Fruit fly (Drosophila melanogaster) whole organism, embryonic: ENCODE results near the gene CG2540.
A peak's percentile ranks its signal among the peaks of the same experiment; 100 is the strongest.

ENCODE experiments used
- Atf6 ChIP-seq: fragments of 200-800 bp; sonication (Bioruptor generic); IDR thresholded peaks from 2 replicates; pipeline ENCODE4 v1.3.6; 2022; ENCODE audit warnings: missing biosample characterization, missing genetic modification characterization
- Bdp1 ChIP-seq: fragments of 200-800 bp; sonication (Bioruptor generic); optimal IDR thresholded peaks from 3 replicates; lab custom pipeline; 2016; ENCODE audit warnings: missing biosample characterization, missing genetic modification characterization
- BtbVII ChIP-seq: fragments of 200-800 bp; sonication (Bioruptor generic); optimal IDR thresholded peaks from 3 replicates; lab custom pipeline; 2017; ENCODE audit warnings: missing biosample characterization, mild to moderate bottlenecking, missing genetic modification characterization
- CG10979 ChIP-seq: fragments of 200-800 bp; sonication (Bioruptor generic); optimal IDR thresholded peaks from 2 replicates; lab custom pipeline; 2018; ENCODE audit warnings: missing biosample characterization, mild to moderate bottlenecking, missing genetic modification characterization, moderate library complexity
- CG11456 ChIP-seq: fragments of 200-800 bp; sonication (Bioruptor generic); IDR thresholded peaks from 3 replicates; pipeline ENCODE4 v1.3.6; 2022; ENCODE audit warnings: missing biosample characterization, missing genetic modification characterization
- CG14965 ChIP-seq: fragments of 200-800 bp; sonication (Bioruptor generic); optimal IDR thresholded peaks from 2 replicates; lab custom pipeline; 2016; ENCODE audit warnings: missing biosample characterization, missing genetic modification characterization, borderline replicate concordance
- CG15073 ChIP-seq: fragments of 200-800 bp; sonication (Bioruptor generic); optimal IDR thresholded peaks from 2 replicates; lab custom pipeline; 2016; ENCODE audit warnings: missing biosample characterization, missing genetic modification characterization
- CG15479 ChIP-seq: fragments of 200-800 bp; sonication (Bioruptor generic); optimal IDR thresholded peaks from 3 replicates; lab custom pipeline; 2019; ENCODE audit warnings: missing biosample characterization, mild to moderate bottlenecking, missing genetic modification characterization, moderate library complexity
- CG17186 ChIP-seq: fragments of 200-800 bp; sonication (Bioruptor generic); optimal IDR thresholded peaks from 3 replicates; lab custom pipeline; 2017; ENCODE audit warnings: missing biosample characterization, missing genetic modification reagents, missing genetic modification characterization
- CG17359 ChIP-seq: fragments of 200-800 bp; sonication (Bioruptor generic); optimal IDR thresholded peaks from 3 replicates; lab custom pipeline; 2018; ENCODE audit warnings: missing biosample characterization, mild to moderate bottlenecking, missing genetic modification characterization, moderate library complexity
- CG17361 ChIP-seq: fragments of 200-800 bp; sonication (Bioruptor generic); IDR thresholded peaks from 3 replicates; pipeline ENCODE4 v1.3.6; 2022; ENCODE audit warnings: missing biosample characterization, missing genetic modification characterization
- CG18262 ChIP-seq: fragments of 200-800 bp; optimal IDR thresholded peaks from 3 replicates; lab custom pipeline; 2019; ENCODE audit warnings: missing biosample characterization, mild to moderate bottlenecking, missing genetic modification characterization, moderate library complexity
- CG18476 ChIP-seq: fragments of 200-800 bp; sonication (Bioruptor generic); optimal IDR thresholded peaks from 2 replicates; lab custom pipeline; 2016; ENCODE audit warnings: missing biosample characterization, mild to moderate bottlenecking, missing genetic modification characterization
- CG3163 ChIP-seq: fragments of 200-800 bp; sonication (Bioruptor generic); optimal IDR thresholded peaks from 3 replicates; lab custom pipeline; 2016; ENCODE audit warnings: missing biosample characterization, missing genetic modification characterization
- CG33557 ChIP-seq: fragments of 200-800 bp; sonication (Bioruptor generic); optimal IDR thresholded peaks from 2 replicates; lab custom pipeline; 2019; ENCODE audit warnings: missing biosample characterization, mild to moderate bottlenecking, missing genetic modification characterization, moderate library complexity
- CG3838 ChIP-seq: fragments of 200-800 bp; sonication (Bioruptor generic); optimal IDR thresholded peaks from 3 replicates; lab custom pipeline; 2016; ENCODE audit warnings: missing biosample characterization, missing genetic modification characterization
- CG4360 ChIP-seq: fragments of 200-800 bp; sonication (Bioruptor generic); IDR thresholded peaks from 2 replicates; pipeline ENCODE4 v1.3.6; 2022; ENCODE audit warnings: missing biosample characterization, missing genetic modification characterization
- CG5245 ChIP-seq: fragments of 200-800 bp; sonication (Bioruptor generic); optimal IDR thresholded peaks from 3 replicates; lab custom pipeline; 2016; ENCODE audit warnings: missing biosample characterization, missing genetic modification characterization
- CG6272 ChIP-seq: fragments of 200-800 bp; sonication (Bioruptor generic); IDR thresholded peaks from 2 replicates; pipeline ENCODE4 v1.3.6; 2022; ENCODE audit warnings: missing biosample characterization, missing genetic modification characterization
- CG7357 ChIP-seq: fragments of 200-800 bp; sonication (Bioruptor generic); IDR thresholded peaks from 3 replicates; pipeline ENCODE4 v1.3.6; 2022; ENCODE audit warnings: missing biosample characterization, missing genetic modification characterization
- Dbx ChIP-seq: fragments of 200-800 bp; sonication (Bioruptor generic); IDR thresholded peaks from 3 replicates; pipeline ENCODE4 v1.3.6; 2022; ENCODE audit warnings: missing biosample characterization, missing genetic modification characterization
- Dip3 ChIP-seq: fragments of 200-800 bp; sonication (Bioruptor generic); optimal IDR thresholded peaks from 3 replicates; lab custom pipeline; 2016; ENCODE audit warnings: missing biosample characterization, missing genetic modification characterization
- Dll ChIP-seq: fragments of 200-800 bp; sonication (Bioruptor generic); IDR thresholded peaks from 4 replicates; pipeline ENCODE4 v1.3.6; 2022; ENCODE audit warnings: missing biosample characterization, missing genetic modification characterization; ENCODE audit not compliant: partially characterized antibody
- HLH54F ChIP-seq: fragments of 200-800 bp; sonication (Bioruptor generic); optimal IDR thresholded peaks from 3 replicates; lab custom pipeline; 2016; ENCODE audit warnings: missing biosample characterization, missing genetic modification characterization
- HmgZ ChIP-seq: fragments of 200-800 bp; sonication (Bioruptor generic); optimal IDR thresholded peaks from 2 replicates; lab custom pipeline; 2018; ENCODE audit warnings: missing biosample characterization, mild to moderate bottlenecking, missing genetic modification characterization
- Jarid2 ChIP-seq: fragments of 200-800 bp; sonication (Bioruptor generic); optimal IDR thresholded peaks from 3 replicates; lab custom pipeline; 2017; ENCODE audit warnings: mild to moderate bottlenecking, missing biosample characterization, missing genetic modification reagents, missing genetic modification characterization
- MESR4 ChIP-seq: fragments of 200-800 bp; sonication (Bioruptor generic); optimal IDR thresholded peaks from 2 replicates; lab custom pipeline; 2018; ENCODE audit warnings: missing biosample characterization, mild to moderate bottlenecking, missing genetic modification characterization, moderate library complexity
- Neu2 ChIP-seq: fragments of 200-800 bp; sonication (Bioruptor generic); optimal IDR thresholded peaks from 3 replicates; lab custom pipeline; 2016; ENCODE audit warnings: missing biosample characterization, missing genetic modification characterization, borderline replicate concordance
- Nf-YB ChIP-seq: fragments of 200-800 bp; sonication (Bioruptor generic); optimal IDR thresholded peaks from 3 replicates; lab custom pipeline; 2019; ENCODE audit warnings: missing biosample characterization, mild to moderate bottlenecking, missing genetic modification characterization, moderate library complexity
- PHDP ChIP-seq: fragments of 200-800 bp; sonication (Bioruptor generic); optimal IDR thresholded peaks from 3 replicates; lab custom pipeline; 2018; ENCODE audit warnings: missing biosample characterization, mild to moderate bottlenecking, missing genetic modification characterization, moderate library complexity
- Rfx ChIP-seq: fragments of 200-800 bp; sonication (Bioruptor generic); IDR thresholded peaks from 2 replicates; pipeline ENCODE4 v1.3.6; 2022; ENCODE audit warnings: missing biosample characterization, missing genetic modification characterization
- Sin3A ChIP-seq: fragments of >200 bp; optimal IDR thresholded peaks from 2 replicates; lab custom pipeline; 2018
- Xbp1 ChIP-seq: fragments of 200-800 bp; sonication (Bioruptor generic); optimal IDR thresholded peaks from 3 replicates; lab custom pipeline; 2016; ENCODE audit warnings: missing biosample characterization, mild to moderate bottlenecking, missing genetic modification characterization
- chif ChIP-seq, 2 experiments: fragments of 200-800 bp; sonication (Bioruptor generic); optimal IDR thresholded peaks; 3 replicates each; lab custom pipeline; 2016; ENCODE audit warnings: missing biosample characterization in 2 of 2, missing genetic modification characterization in 2 of 2
- chm ChIP-seq: fragments of 200-800 bp; sonication (Bioruptor generic); IDR thresholded peaks from 2 replicates; pipeline ENCODE4 v1.3.6; 2022; ENCODE audit warnings: missing biosample characterization, missing genetic modification characterization
- crc ChIP-seq: fragments of 200-800 bp; sonication (Bioruptor generic); optimal IDR thresholded peaks from 2 replicates; lab custom pipeline; 2016; ENCODE audit warnings: missing biosample characterization, missing genetic modification characterization
- dan ChIP-seq: fragments of 200-800 bp; sonication (Bioruptor generic); IDR thresholded peaks from 2 replicates; pipeline ENCODE4 v1.3.6; 2022; ENCODE audit warnings: missing biosample characterization, missing genetic modification characterization
- dati ChIP-seq: fragments of 200-800 bp; sonication (Bioruptor generic); IDR thresholded peaks from 2 replicates; pipeline ENCODE4 v1.3.6; 2022; ENCODE audit warnings: missing biosample characterization, missing genetic modification characterization
- fd64A ChIP-seq: fragments of 200-800 bp; sonication (Bioruptor generic); optimal IDR thresholded peaks from 3 replicates; lab custom pipeline; 2018; ENCODE audit warnings: missing biosample characterization, mild to moderate bottlenecking, missing genetic modification characterization
- ftz-f1 ChIP-seq: fragments of 200-800 bp; sonication (Bioruptor generic); optimal IDR thresholded peaks from 2 replicates; lab custom pipeline; 2016; ENCODE audit warnings: missing biosample characterization, missing genetic modification characterization
- her ChIP-seq: fragments of 200-800 bp; sonication (Bioruptor generic); optimal IDR thresholded peaks from 2 replicates; lab custom pipeline; 2016; ENCODE audit warnings: missing biosample characterization, missing genetic modification characterization
- knrl ChIP-seq: fragments of 200-800 bp; sonication (Bioruptor generic); IDR thresholded peaks from 3 replicates; pipeline ENCODE4 v1.3.6; 2022; ENCODE audit warnings: missing biosample characterization, missing genetic modification characterization; ENCODE audit not compliant: partially characterized antibody
- lilli ChIP-seq: fragments of 200-800 bp; sonication (Bioruptor generic); optimal IDR thresholded peaks from 3 replicates; lab custom pipeline; 2016; ENCODE audit warnings: missing biosample characterization, missing genetic modification characterization
- pfk ChIP-seq: fragments of 200-800 bp; sonication (Bioruptor generic); optimal IDR thresholded peaks from 2 replicates; lab custom pipeline; 2018; ENCODE audit warnings: missing biosample characterization, mild to moderate bottlenecking, missing genetic modification characterization, moderate library complexity
- sc ChIP-seq, 3 experiments: fragments of >200 bp in 2 of 3; fragments of 200-800 bp in 1 of 3; sonication (Bioruptor generic) in 1 of 3; optimal IDR thresholded peaks; 2 replicates in 2 of 3; 3 replicates in 1 of 3; lab custom pipeline; 2017; ENCODE audit warnings: mild to moderate bottlenecking in 1 of 3, missing biosample characterization in 1 of 3, missing genetic modification characterization in 1 of 3, missing genetic modification reagents in 1 of 3
- shn ChIP-seq: fragments of 200-800 bp; sonication (Bioruptor generic); optimal IDR thresholded peaks from 3 replicates; lab custom pipeline; 2016; ENCODE audit warnings: missing biosample characterization, missing genetic modification characterization
- sob ChIP-seq: fragments of 200-800 bp; sonication (Bioruptor generic); IDR thresholded peaks from 2 replicates; pipeline ENCODE4 v1.3.6; 2022; ENCODE audit warnings: missing biosample characterization, missing genetic modification characterization
- sr ChIP-seq: fragments of 200-800 bp; sonication (Bioruptor generic); IDR thresholded peaks from 3 replicates; pipeline ENCODE4 v1.3.6; 2022; ENCODE audit warnings: missing biosample characterization, missing genetic modification characterization
- unc-4 ChIP-seq: fragments of 200-800 bp; sonication (Bioruptor generic); IDR thresholded peaks from 2 replicates; pipeline ENCODE4 v1.3.6; 2022; ENCODE audit warnings: missing biosample characterization, missing genetic modification characterization; ENCODE audit not compliant: partially characterized antibody
- z ChIP-seq: fragments of 200-800 bp; sonication (Bioruptor generic); IDR thresholded peaks from 3 replicates; pipeline ENCODE4 v1.3.6; 2022; ENCODE audit warnings: missing biosample characterization, missing genetic modification characterization

The CG2540 gene

DNA sequence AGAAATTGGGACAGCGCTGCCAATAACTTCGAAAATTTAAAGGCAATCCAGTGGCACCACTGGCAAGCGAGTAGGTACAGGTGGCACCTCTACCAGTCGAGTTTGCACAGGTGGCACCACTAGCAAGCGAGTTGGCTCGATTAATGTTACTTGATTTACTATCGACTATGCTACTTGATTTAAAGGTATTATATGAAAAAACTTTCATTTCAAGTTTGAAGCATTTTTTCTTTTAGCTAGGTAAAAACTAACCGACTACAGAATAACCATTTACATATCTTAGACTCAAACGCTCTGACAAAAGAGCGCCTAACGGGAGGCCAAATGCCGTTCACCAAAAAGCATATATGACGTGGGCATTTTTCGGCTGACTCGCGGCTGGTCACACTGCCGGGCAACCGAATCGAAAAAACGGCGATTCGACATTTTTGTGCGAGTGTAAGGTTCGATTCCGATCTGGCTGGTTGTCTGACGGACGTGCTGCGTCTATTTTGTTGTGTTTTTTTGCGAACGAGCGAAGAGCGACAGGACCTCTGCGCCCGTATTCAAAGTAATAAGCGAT is 29.4 kb downstream of the CG2540 start, which contains the start of gene Tis11 (continued):
- TF ChIP-seq CG33557 (GFP tag; lab: Kevin White, UChicago) (no peak), sc (optimal IDR thresholded peaks at IDR 0.05; lab: Kevin White, UChicago) (no peak), sc (GFP tag; optimal IDR thresholded peaks at IDR 0.05; lab: Kevin White, UChicago) (no peak), pfk (GFP tag; lab: Kevin White, UChicago) (peak; percentile 20), CG10979 (no peak), knrl (GFP tag; lab: Robert Waterston, UW) (peak; percentile 47; the same call in 1 of the 3 replicates), CG14965 (GFP tag; lab: Kevin White, UChicago) (no peak), crc (GFP tag; lab: Kevin White, UChicago) (no peak), Dbx (GFP tag; lab: Robert Waterston, UW) (0 out of 3 replicates have a peak, but pooled peaks have one; percentile 28), Dll (0 out of 4 replicates have a peak, but pooled peaks have one; percentile 27), HLH54F (GFP tag; lab: Kevin White, UChicago) (peak; percentile 4), Dip3 (no peak), Atf6 (GFP tag; lab: Robert Waterston, UW) (0 out of 2 replicates have a peak, but pooled peaks have one; percentile 19), MESR4 (GFP tag; lab: Kevin White, UChicago) (peak; percentile 15), Xbp1 (GFP tag; lab: Kevin White, UChicago) (no peak), CG17361 (GFP tag; lab: Robert Waterston, UW) (no peak), unc-4 (GFP tag; lab: Robert Waterston, UW) (peak; percentile 55), Rfx (GFP tag; lab: Robert Waterston, UW) (peak; percentile 39; the same call in 1 of the 2 replicates), CG3163 (GFP tag; lab: Kevin White, UChicago) (peak; percentile 0), lilli (GFP tag; lab: Kevin White, UChicago) (no peak), HmgZ (tag; lab: Kevin White, UChicago) (peak; percentile 12), CG6272 (GFP tag; lab: Robert Waterston, UW) (no peak), CG11456 (GFP tag; lab: Robert Waterston, UW) (no peak), Nf-YB (peak; percentile 13), ftz-f1 (no peak), CG15073 (GFP tag; lab: Kevin White, UChicago) (no peak), Neu2 (no peak), chm (GFP tag; lab: Robert Waterston, UW) (peak; percentile 94), CG3838 (GFP tag; lab: Kevin White, UChicago) (no peak), CG17359 (tag; lab: Kevin White, UChicago) (no peak), Sin3A (peak; percentile 88), CG15479 (no peak), CG5245 (GFP tag; lab: Kevin White, UChicago) (no peak), Bdp1 (GFP tag; lab: Kevin White, UChicago) (no peak), CG18476 (no peak), z (GFP tag; lab: Robert Waterston, UW) (no peak), BtbVII (GFP tag; lab: Kevin White, UChicago) (no peak), fd64A (no peak), sr (GFP tag; lab: Robert Waterston, UW) (peak; percentile 23; the same call in 1 of the 3 replicates), Jarid2 (peak; percentile 94), CG18262 (tag; lab: Kevin White, UChicago) (no peak), CG4360 (no peak), her (GFP tag; lab: Kevin White, UChicago) (peak; percentile 32), CG7357 (no peak), dati (GFP tag; lab: Robert Waterston, UW) (no peak), PHDP (tag; lab: Kevin White, UChicago) (peak; percentile 22), CG17186 (GFP tag; lab: Kevin White, UChicago) (peak; percentile 20), chif (GFP tag; optimal IDR thresholded peaks at IDR 0.05; lab: Kevin White, UChicago) (no peak), dan (no peak), shn (GFP tag; lab: Kevin White, UChicago) (no peak), sob (peak; percentile 35; the same call in 1 of the 2 replicates)
